Fruit fly (Drosophila melanogaster) whole organism, prepupa: Measurements from ENCODE around the gene JTBR.

Experiments used
- CG6808 ChIP-seq: fragments of 200-800 bp; sonication (Bioruptor generic); optimal IDR thresholded peaks from 3 replicates; lab custom pipeline; 2017; ENCODE audit warnings: missing biosample characterization, missing genetic modification characterization, mild to moderate bottlenecking, moderate library complexity, missing genetic modification reagents
- CG7368 ChIP-seq: fragments of 200-800 bp; sonication (Bioruptor generic); optimal IDR thresholded peaks from 3 replicates; lab custom pipeline; 2016; ENCODE audit warnings: missing biosample characterization, missing genetic modification characterization
- Hr39 ChIP-seq: fragments of 200-800 bp; sonication (Bioruptor generic); optimal IDR thresholded peaks from 2 replicates; lab custom pipeline; 2016; ENCODE audit warnings: missing biosample characterization, missing genetic modification characterization
- achi ChIP-seq: fragments of 200-800 bp; sonication (Bioruptor generic); optimal IDR thresholded peaks from 3 replicates; lab custom pipeline; 2016; ENCODE audit warnings: missing biosample characterization, missing genetic modification characterization
- esn ChIP-seq: fragments of 200-800 bp; sonication (Bioruptor generic); optimal IDR thresholded peaks from 2 replicates; lab custom pipeline; 2016; ENCODE audit warnings: missing biosample characterization, mild to moderate bottlenecking, missing genetic modification characterization, moderate library complexity
- lz ChIP-seq: fragments of 200-800 bp; sonication (Bioruptor generic); optimal IDR thresholded peaks from 3 replicates; lab custom pipeline; 2016; ENCODE audit warnings: missing biosample characterization, missing genetic modification characterization
- ss ChIP-seq, 2 experiments: fragments of 200-800 bp; sonication (Bioruptor generic); optimal IDR thresholded peaks; 2 replicates in 1 of 2; 3 replicates in 1 of 2; lab custom pipeline; 2017 to 2018; ENCODE audit warnings: mild to moderate bottlenecking in 2 of 2, missing biosample characterization in 2 of 2, missing genetic modification characterization in 2 of 2, moderate library complexity in 1 of 2

DNA sequence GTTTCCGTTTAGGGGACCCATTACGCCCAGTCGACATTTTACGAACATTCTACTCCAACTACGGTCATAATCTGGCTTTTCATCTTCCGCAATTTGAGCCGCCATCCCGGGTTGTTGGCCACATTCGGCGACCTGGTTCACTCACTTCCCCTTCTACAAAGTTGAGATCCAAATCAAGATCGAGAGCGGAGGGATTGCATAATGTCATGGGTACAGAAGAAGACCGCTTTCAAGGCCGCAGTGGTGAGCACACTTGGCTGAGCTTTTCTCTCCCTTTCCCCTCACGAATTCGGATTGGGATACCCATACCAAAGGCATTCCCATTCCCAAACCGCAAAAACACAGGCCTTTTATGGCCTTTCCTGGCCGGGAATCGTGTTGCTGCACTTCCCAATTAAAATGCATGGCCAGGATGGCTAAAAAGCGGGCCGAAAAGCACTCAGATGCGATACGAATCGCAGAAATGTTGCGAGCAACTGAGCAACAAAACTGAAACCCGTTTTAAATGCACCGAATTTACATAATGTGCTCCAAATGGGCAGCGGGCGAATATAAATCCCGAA is 25.2 kb upstream of the JTBR start:
- TF ChIP-seq achi (GFP tag; lab: Kevin White, UChicago): no peak
- TF ChIP-seq esn (GFP tag; lab: Kevin White, UChicago): no peak
- TF ChIP-seq CG6808 (GFP tag; lab: Kevin White, UChicago): no peak
- TF ChIP-seq Hr39: peak; percentile 10
- peak in 1 of 2 experiments; percentile 20 for TF ChIP-seq ss (GFP tag; optimal IDR thresholded peaks at IDR 0.05; lab: Kevin White, UChicago)
- TF ChIP-seq lz (GFP tag; lab: Kevin White, UChicago): no peak
- TF ChIP-seq CG7368: no peak
